Worm (Caenorhabditis elegans) whole organism, L1 larva: ENCODE measurements around the gene srx-60.

Source experiments
- dpl-1 ChIP-seq, 3 experiments: fragments of 150-350 bp in 2 of 3; sonication (generic microtip) in 1 of 3; optimal IDR thresholded peaks; 2 replicates each; lab custom pipeline; 2014 to 2017; ENCODE audit warnings: missing biosample characterization in 3 of 3, missing genetic modification characterization in 3 of 3, missing genetic modification reagents in 3 of 3
- lin-13 ChIP-seq: fragments of 150-350 bp; optimal IDR thresholded peaks from 2 replicates; lab custom pipeline; 2014; ENCODE audit warnings: missing biosample characterization, missing genetic modification reagents, missing genetic modification characterization
- nhr-28 ChIP-seq: fragments of 150-350 bp; optimal IDR thresholded peaks from 2 replicates; lab custom pipeline; 2014; ENCODE audit warnings: missing biosample characterization, missing genetic modification characterization
- ztf-11 ChIP-seq, 2 experiments: sonication (generic microtip); optimal IDR thresholded peaks; 2 replicates each; lab custom pipeline; 2016 to 2017; ENCODE audit warnings: missing genetic modification characterization in 2 of 2, missing biosample characterization in 1 of 2, missing compliant biosample characterization in 1 of 2

DNA sequence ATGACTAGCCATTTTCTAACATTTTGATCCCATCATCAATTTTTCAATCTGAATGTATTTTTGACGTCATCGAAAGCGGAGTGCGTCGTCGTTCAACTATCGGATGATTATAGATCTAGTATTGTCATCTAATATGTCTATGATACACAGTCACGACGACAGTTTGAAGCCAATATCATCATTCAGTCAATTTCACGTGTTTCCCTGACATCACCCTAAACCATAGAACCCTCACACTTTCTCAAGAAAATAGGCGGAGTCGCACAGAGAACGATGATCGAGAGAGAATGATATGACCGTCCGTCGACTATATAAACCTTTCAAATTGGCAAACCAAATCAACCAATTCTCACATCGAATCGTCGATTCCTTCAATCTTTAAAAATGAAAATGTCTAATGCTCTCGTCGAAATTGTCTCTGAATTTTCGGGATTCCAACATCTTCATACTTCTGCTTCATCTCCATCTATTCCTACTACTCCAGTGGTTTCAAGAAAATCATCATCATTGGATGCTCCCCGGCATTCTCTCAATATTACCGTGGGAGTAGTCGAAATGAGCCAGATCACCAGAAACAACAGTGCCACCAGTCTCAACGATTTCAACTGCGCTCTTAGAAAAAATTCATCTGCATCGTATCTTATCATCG is 15.2 kb downstream of the srx-60 start, which contains the start of gene F18E3.13:
- no peak for TF ChIP-seq lin-13
- TF ChIP-seq ztf-11 (tag; optimal IDR thresholded peaks at IDR 0.05; lab: Kevin White, UChicago) = no peak
- no peak for TF ChIP-seq nhr-28 (tag; lab: Kevin White, UChicago)
- peak in 1 of 3 experiments; percentile 24 for TF ChIP-seq dpl-1 (GFP tag; optimal IDR thresholded peaks at IDR 0.05; lab: Kevin White, UChicago)
